Worm (Caenorhabditis elegans) whole organism, late embryonic: ENCODE measurements around the gene atg-9.

ENCODE experiments used
- F13H6.1 ChIP-seq: sonication (generic microtip); optimal IDR thresholded peaks from 2 replicates; lab custom pipeline; 2016; ENCODE audit warnings: missing genetic modification characterization, missing compliant biosample characterization
- T23F11.4 ChIP-seq: fragments of 200-800 bp; sonication (Bioruptor generic); optimal IDR thresholded peaks from 2 replicates; lab custom pipeline; 2018; ENCODE audit warnings: mild to moderate bottlenecking, missing genetic modification characterization, missing compliant biosample characterization
- ahr-1 ChIP-seq: sonication (generic microtip); optimal IDR thresholded peaks from 2 replicates; lab custom pipeline; 2016; ENCODE audit warnings: missing genetic modification characterization, missing compliant biosample characterization
- ama-1 ChIP-seq: fragments of 150-350 bp; optimal IDR thresholded peaks from 2 replicates; lab custom pipeline; 2014
- ceh-18 ChIP-seq: sonication (generic microtip); optimal IDR thresholded peaks from 2 replicates; lab custom pipeline; 2016; ENCODE audit warnings: missing genetic modification characterization, missing compliant biosample characterization
- ceh-22 ChIP-seq: sonication (generic microtip); optimal IDR thresholded peaks from 2 replicates; lab custom pipeline; 2017; ENCODE audit warnings: missing biosample characterization, missing genetic modification characterization
- ceh-30 ChIP-seq: fragments of 150-350 bp; optimal IDR thresholded peaks from 2 replicates; lab custom pipeline; 2014; ENCODE audit warnings: missing biosample characterization, missing genetic modification characterization
- ceh-34 ChIP-seq: sonication (generic microtip); optimal IDR thresholded peaks from 2 replicates; lab custom pipeline; 2016; ENCODE audit warnings: mild to moderate bottlenecking, missing genetic modification characterization, missing compliant biosample characterization
- ceh-45 ChIP-seq: fragments of 200-800 bp; sonication (Bioruptor generic); IDR thresholded peaks from 2 replicates; pipeline ENCODE4 v1.3.6; 2022; ENCODE audit warnings: missing genetic modification reagents, missing genetic modification characterization, missing compliant biosample characterization
- ceh-48 ChIP-seq: sonication (generic microtip); optimal IDR thresholded peaks from 2 replicates; lab custom pipeline; 2016; ENCODE audit warnings: missing genetic modification characterization, inconsistent platforms, missing compliant biosample characterization
- ceh-9 ChIP-seq: sonication (generic microtip); optimal IDR thresholded peaks from 2 replicates; lab custom pipeline; 2016; ENCODE audit warnings: mild to moderate bottlenecking, missing genetic modification characterization, inconsistent platforms, missing compliant biosample characterization
- che-1 ChIP-seq: sonication (generic microtip); optimal IDR thresholded peaks from 2 replicates; lab custom pipeline; 2016; ENCODE audit warnings: mild to moderate bottlenecking, missing genetic modification characterization, missing compliant biosample characterization
- dmd-4 ChIP-seq: sonication (generic microtip); optimal IDR thresholded peaks from 2 replicates; lab custom pipeline; 2016; ENCODE audit warnings: borderline replicate concordance, missing genetic modification characterization, missing compliant biosample characterization
- elt-2 ChIP-seq: sonication (generic microtip); optimal IDR thresholded peaks from 2 replicates; lab custom pipeline; 2016; ENCODE audit warnings: missing genetic modification reagents, missing genetic modification characterization, missing compliant biosample characterization
- gmeb-2 ChIP-seq: sonication (generic microtip); optimal IDR thresholded peaks from 2 replicates; lab custom pipeline; 2016; ENCODE audit warnings: missing genetic modification characterization, inconsistent platforms, missing compliant biosample characterization
- hlh-13 ChIP-seq: fragments of 200-800 bp; sonication (Bioruptor generic); optimal IDR thresholded peaks from 2 replicates; lab custom pipeline; 2018; ENCODE audit warnings: mild to moderate bottlenecking, missing genetic modification characterization, missing compliant biosample characterization
- hlh-15 ChIP-seq: sonication (generic microtip); optimal IDR thresholded peaks from 2 replicates; lab custom pipeline; 2016; ENCODE audit warnings: missing genetic modification characterization, missing compliant biosample characterization
- hlh-6 ChIP-seq: sonication (generic microtip); optimal IDR thresholded peaks from 2 replicates; lab custom pipeline; 2016; ENCODE audit warnings: missing genotype, missing genetic modification characterization, missing compliant biosample characterization
- lin-11 ChIP-seq: fragments of 200-800 bp; sonication (Bioruptor generic); optimal IDR thresholded peaks from 2 replicates; lab custom pipeline; 2018; ENCODE audit warnings: mild to moderate bottlenecking, missing genetic modification characterization, missing compliant biosample characterization
- madf-2 ChIP-seq: sonication (generic microtip); optimal IDR thresholded peaks from 2 replicates; lab custom pipeline; 2017; ENCODE audit warnings: missing genetic modification characterization, missing compliant biosample characterization
- nhr-232 ChIP-seq: sonication (generic microtip); optimal IDR thresholded peaks from 2 replicates; lab custom pipeline; 2016; ENCODE audit warnings: missing genetic modification characterization, missing compliant biosample characterization
- npax-4 ChIP-seq: sonication (generic microtip); optimal IDR thresholded peaks from 2 replicates; lab custom pipeline; 2016; ENCODE audit warnings: missing genetic modification characterization, missing compliant biosample characterization
- pat-9 ChIP-seq: fragments of 200-800 bp; sonication (Bioruptor generic); optimal IDR thresholded peaks from 2 replicates; lab custom pipeline; 2018; ENCODE audit warnings: mild to moderate bottlenecking, missing genetic modification characterization, moderate library complexity, missing compliant biosample characterization
- pax-1 ChIP-seq: fragments of 150-350 bp; optimal IDR thresholded peaks from 2 replicates; lab custom pipeline; 2014; ENCODE audit warnings: missing biosample characterization, missing genetic modification characterization
- pha-2 ChIP-seq: sonication (generic microtip); optimal IDR thresholded peaks from 2 replicates; lab custom pipeline; 2017; ENCODE audit warnings: mild to moderate bottlenecking, missing genetic modification characterization, missing compliant biosample characterization
- pha-4 ChIP-seq: fragments of 150-350 bp; optimal IDR thresholded peaks from 2 replicates; lab custom pipeline; 2018; ENCODE audit warnings: missing biosample characterization, missing genetic modification reagents, missing genetic modification characterization
- pqm-1 ChIP-seq: sonication (generic microtip); optimal IDR thresholded peaks from 2 replicates; lab custom pipeline; 2016; ENCODE audit warnings: missing genetic modification characterization, missing compliant biosample characterization
- ref-2 ChIP-seq: sonication (generic microtip); optimal IDR thresholded peaks from 2 replicates; lab custom pipeline; 2016; ENCODE audit warnings: missing genetic modification characterization, missing compliant biosample characterization
- sdc-2 ChIP-seq: sonication (generic microtip); optimal IDR thresholded peaks from 2 replicates; lab custom pipeline; 2016; ENCODE audit warnings: missing genotype, missing genetic modification characterization, missing compliant biosample characterization
- sox-2 ChIP-seq: fragments of 200-800 bp; sonication (Bioruptor generic); IDR thresholded peaks from 2 replicates; pipeline ENCODE4 v1.3.6; 2022; ENCODE audit warnings: missing genetic modification reagents, missing genetic modification characterization, missing compliant biosample characterization
- sox-4 ChIP-seq: sonication (generic microtip); optimal IDR thresholded peaks from 2 replicates; lab custom pipeline; 2017; ENCODE audit warnings: mild to moderate bottlenecking, missing genetic modification characterization, inconsistent platforms, missing compliant biosample characterization
- tbx-7 ChIP-seq: sonication (generic microtip); optimal IDR thresholded peaks from 2 replicates; lab custom pipeline; 2016; ENCODE audit warnings: missing genotype, missing genetic modification characterization, missing compliant biosample characterization
- ttx-3 ChIP-seq: sonication (generic microtip); optimal IDR thresholded peaks from 2 replicates; lab custom pipeline; 2016; ENCODE audit warnings: missing genetic modification reagents, missing genetic modification characterization, missing compliant biosample characterization
- unc-55 ChIP-seq: sonication (generic microtip); optimal IDR thresholded peaks from 2 replicates; lab custom pipeline; 2017; ENCODE audit warnings: missing biosample characterization, missing genetic modification reagents, missing genetic modification characterization

atg-9 gene

ce11 chrV:384511-384910, 35.3 kb downstream of the atg-9 start:
- TF ChIP-seq hlh-15 = no peak
- no peak for TF ChIP-seq elt-2 (tag; lab: Kevin White, UChicago)
- TF ChIP-seq ceh-48 (tag; lab: Kevin White, UChicago) = no peak
- no peak for TF ChIP-seq madf-2 (tag; lab: Kevin White, UChicago)
- TF ChIP-seq sox-2 (GFP tag; lab: Robert Waterston, UW) = no peak

ce11 chrV:385488-385887, 36.3 kb downstream of the atg-9 start, which contains the start of gene lipl-5:
lipl-5 (plus strand) TSS chrV:385746.
- TF ChIP-seq ceh-48 (tag; lab: Kevin White, UChicago) = no peak
- no peak for TF ChIP-seq T23F11.4 (GFP tag; lab: Kevin White, UChicago)
- peak; percentile 59 for TF ChIP-seq elt-2 (tag; lab: Kevin White, UChicago)
- no peak for TF ChIP-seq ahr-1 (tag; lab: Kevin White, UChicago)

ce11 chrV:388397-388796, 39.2 kb downstream of the atg-9 start, which contains the start of gene ZK6.6:
ZK6.6 (plus strand) TSS chrV:388697.
- no peak for TF ChIP-seq tbx-7
- TF ChIP-seq che-1 (tag; lab: Kevin White, UChicago) = no peak
- TF ChIP-seq npax-4 = no peak
- TF ChIP-seq ceh-30 (tag; lab: Kevin White, UChicago) = no peak
- TF ChIP-seq ceh-22 = no peak
- TF ChIP-seq dmd-4 (tag; lab: Kevin White, UChicago) = no peak
- TF ChIP-seq ama-1 (lab: Kevin White, UChicago) = no peak
- TF ChIP-seq ceh-18 = no peak
- no peak for TF ChIP-seq lin-11 (tag; lab: Kevin White, UChicago)
- TF ChIP-seq pqm-1 (tag; lab: Kevin White, UChicago) = no peak
- no peak for TF ChIP-seq unc-55 (GFP tag; lab: Kevin White, UChicago)
- TF ChIP-seq pax-1 (tag; lab: Kevin White, UChicago) = no peak
- TF ChIP-seq hlh-15 = no peak
- TF ChIP-seq ceh-34 (tag; lab: Kevin White, UChicago) = no peak
- TF ChIP-seq hlh-13 (GFP tag; lab: Kevin White, UChicago) = no peak

ce11 chrV:392199-392678, 43.1 kb downstream of the atg-9 start, which contains the start of gene nhr-254:
nhr-254 (plus strand) TSS chrV:392628.
- TF ChIP-seq ahr-1 (tag; lab: Kevin White, UChicago) (no peak), nhr-232 (tag; lab: Kevin White, UChicago) (no peak), hlh-15 (no peak), ceh-18 (no peak), F13H6.1 (no peak), gmeb-2 (tag; lab: Kevin White, UChicago) (no peak), ttx-3 (tag; lab: Kevin White, UChicago) (no peak), che-1 (tag; lab: Kevin White, UChicago) (no peak), pat-9 (no peak), sox-4 (tag; lab: Kevin White, UChicago) (no peak), hlh-6 (no peak), sdc-2 (no peak), pha-4 (tag; lab: Kevin White, UChicago) (no peak), pha-2 (tag; lab: Kevin White, UChicago) (no peak), ceh-45 (GFP tag; lab: Robert Waterston, UW) (no peak), ceh-9 (tag; lab: Kevin White, UChicago) (no peak)

ce11 chrV:396309-396708, 47.1 kb downstream of the atg-9 start, which contains the start of gene nhr-253:
nhr-253 (plus strand) TSS chrV:396593.
- no peak for TF ChIP-seq ref-2 (tag; lab: Kevin White, UChicago)
- no peak for TF ChIP-seq unc-55 (GFP tag; lab: Kevin White, UChicago)
- TF ChIP-seq, all 69 proteins: peak for 0
